Fruit fly (Drosophila melanogaster) whole organism, embryonic: Measurements from ENCODE around the gene CG3918.
A peak's percentile ranks its signal among the peaks of the same experiment; 100 is the strongest.

Experiments
- Awh ChIP-seq: fragments of 200-800 bp; sonication (Bioruptor generic); IDR thresholded peaks from 2 replicates; pipeline ENCODE4, ENCODE4 v1.3.6; 2022; ENCODE audit warnings: missing biosample characterization, missing genetic modification characterization
- CG1024 ChIP-seq: fragments of 200-800 bp; sonication (Bioruptor generic); IDR thresholded peaks from 2 replicates; pipeline ENCODE4 v1.3.6; 2022; ENCODE audit warnings: missing biosample characterization, missing genetic modification characterization
- CG10321 ChIP-seq: fragments of 200-800 bp; sonication (Bioruptor generic); IDR thresholded peaks from 2 replicates; pipeline ENCODE4 v1.3.6; 2022; ENCODE audit warnings: missing biosample characterization, missing genetic modification characterization
- CG10565 ChIP-seq: fragments of 200-800 bp; sonication (Bioruptor generic); optimal IDR thresholded peaks from 3 replicates; lab custom pipeline; 2016; ENCODE audit warnings: missing biosample characterization, mild to moderate bottlenecking, missing genetic modification characterization
- CG10654 ChIP-seq: fragments of 200-800 bp; sonication (Bioruptor generic); optimal IDR thresholded peaks from 2 replicates; lab custom pipeline; 2016; ENCODE audit warnings: missing biosample characterization, missing genetic modification characterization
- CG13123 ChIP-seq: fragments of 200-800 bp; sonication (Bioruptor generic); optimal IDR thresholded peaks from 2 replicates; lab custom pipeline; 2016; ENCODE audit warnings: missing biosample characterization, missing genetic modification characterization
- CG14014 ChIP-seq: fragments of 200-800 bp; sonication (Bioruptor generic); IDR thresholded peaks from 2 replicates; pipeline ENCODE4 v1.3.6; 2022; ENCODE audit warnings: missing biosample characterization, missing genetic modification characterization
- CG15601 ChIP-seq: fragments of 200-800 bp; sonication (Bioruptor generic); optimal IDR thresholded peaks from 3 replicates; lab custom pipeline; 2019; ENCODE audit warnings: missing biosample characterization, mild to moderate bottlenecking, missing genetic modification characterization, moderate library complexity
- CG2202 ChIP-seq: fragments of 200-800 bp; sonication (Bioruptor generic); optimal IDR thresholded peaks from 2 replicates; lab custom pipeline; 2018; ENCODE audit warnings: missing biosample characterization, mild to moderate bottlenecking, missing genetic modification characterization
- CG31388 ChIP-seq: fragments of 200-800 bp; sonication (Bioruptor generic); optimal IDR thresholded peaks from 2 replicates; lab custom pipeline; 2016; ENCODE audit warnings: missing biosample characterization, missing genetic modification characterization
- CG4282 ChIP-seq: fragments of 200-800 bp; sonication (Bioruptor generic); optimal IDR thresholded peaks from 2 replicates; lab custom pipeline; 2016; ENCODE audit warnings: missing biosample characterization, missing genetic modification characterization
- CG4360 ChIP-seq: fragments of 200-800 bp; sonication (Bioruptor generic); IDR thresholded peaks from 2 replicates; pipeline ENCODE4 v1.3.6; 2022; ENCODE audit warnings: missing biosample characterization, missing genetic modification characterization
- CG4404 ChIP-seq: fragments of 200-800 bp; sonication (Bioruptor generic); IDR thresholded peaks from 2 replicates; pipeline ENCODE4 v1.3.6; 2022; ENCODE audit warnings: missing biosample characterization, missing genetic modification characterization
- CG4820 ChIP-seq: fragments of 200-800 bp; sonication (Bioruptor generic); optimal IDR thresholded peaks from 3 replicates; lab custom pipeline; 2016; ENCODE audit warnings: missing biosample characterization, missing genetic modification characterization
- CG5245 ChIP-seq: fragments of 200-800 bp; sonication (Bioruptor generic); optimal IDR thresholded peaks from 3 replicates; lab custom pipeline; 2016; ENCODE audit warnings: missing biosample characterization, missing genetic modification characterization
- CG5953 ChIP-seq: fragments of 200-800 bp; sonication (Bioruptor generic); IDR thresholded peaks from 2 replicates; pipeline ENCODE4 v1.3.6; 2022; ENCODE audit warnings: missing biosample characterization, missing genetic modification characterization
- CG7372 ChIP-seq: fragments of 200-800 bp; sonication (Bioruptor generic); IDR thresholded peaks from 2 replicates; pipeline ENCODE4 v1.3.6; 2022; ENCODE audit warnings: missing biosample characterization, missing genetic modification characterization
- CG8924 ChIP-seq: fragments of 200-800 bp; optimal IDR thresholded peaks from 3 replicates; lab custom pipeline; 2019; ENCODE audit warnings: missing biosample characterization, mild to moderate bottlenecking, missing genetic modification characterization, moderate library complexity
- CTCF ChIP-seq: fragments of 200-800 bp; sonication (Bioruptor generic); optimal IDR thresholded peaks from 2 replicates; lab custom pipeline; 2017; ENCODE audit warnings: missing biosample characterization, mild to moderate bottlenecking, missing genetic modification characterization, moderate library complexity
- CoRest ChIP-seq: fragments of 200-800 bp; sonication (Bioruptor generic); optimal IDR thresholded peaks from 3 replicates; lab custom pipeline; 2018; ENCODE audit warnings: missing biosample characterization, mild to moderate bottlenecking, missing genetic modification characterization, moderate library complexity
- E2f2 ChIP-seq: fragments of 200-800 bp; sonication (Bioruptor generic); IDR thresholded peaks from 2 replicates; pipeline ENCODE4 v1.3.6; 2022; ENCODE audit warnings: missing biosample characterization, missing genetic modification characterization
- Fer3 ChIP-seq: fragments of 200-800 bp; sonication (Bioruptor generic); optimal IDR thresholded peaks from 2 replicates; lab custom pipeline; 2018; ENCODE audit warnings: missing biosample characterization, mild to moderate bottlenecking, missing genetic modification characterization, moderate library complexity
- Hsf ChIP-seq: fragments of 200-800 bp; sonication (Bioruptor generic); optimal IDR thresholded peaks from 3 replicates; lab custom pipeline; 2016; ENCODE audit warnings: missing biosample characterization, missing genetic modification characterization
- Kr ChIP-seq: fragments of 200-800 bp; sonication (Bioruptor generic); optimal IDR thresholded peaks from 2 replicates; lab custom pipeline; 2017; ENCODE audit warnings: missing biosample characterization, mild to moderate bottlenecking, missing genetic modification characterization
- Lpt ChIP-seq: fragments of >200 bp; optimal IDR thresholded peaks from 2 replicates; lab custom pipeline; 2018; ENCODE audit warnings: missing biosample characterization, missing genetic modification characterization
- MBD-R2 ChIP-seq: fragments of 200-800 bp; sonication (Bioruptor generic); IDR thresholded peaks from 2 replicates; pipeline ENCODE4 v1.3.6; 2022; ENCODE audit warnings: missing biosample characterization, missing genetic modification characterization
- MESR4 ChIP-seq: fragments of 200-800 bp; sonication (Bioruptor generic); optimal IDR thresholded peaks from 2 replicates; lab custom pipeline; 2018; ENCODE audit warnings: missing biosample characterization, mild to moderate bottlenecking, missing genetic modification characterization, moderate library complexity
- Mes4 ChIP-seq: fragments of 200-800 bp; sonication (Bioruptor generic); optimal IDR thresholded peaks from 2 replicates; lab custom pipeline; 2016; ENCODE audit warnings: missing biosample characterization, missing genetic modification characterization
- Myb ChIP-seq: fragments of 200-800 bp; sonication (Bioruptor generic); optimal IDR thresholded peaks from 2 replicates; lab custom pipeline; 2016; ENCODE audit warnings: missing biosample characterization, missing genetic modification characterization
- NC2α ChIP-seq: fragments of 200-800 bp; sonication (Bioruptor generic); optimal IDR thresholded peaks from 2 replicates; lab custom pipeline; 2016; ENCODE audit warnings: missing biosample characterization, missing genetic modification characterization
- NC2β ChIP-seq: fragments of 200-800 bp; sonication (Bioruptor generic); optimal IDR thresholded peaks from 2 replicates; lab custom pipeline; 2016; ENCODE audit warnings: missing biosample characterization, missing genetic modification characterization
- Oli ChIP-seq: fragments of 200-800 bp; sonication (Bioruptor generic); optimal IDR thresholded peaks from 2 replicates; lab custom pipeline; 2018; ENCODE audit warnings: missing biosample characterization, mild to moderate bottlenecking, missing genetic modification characterization, moderate library complexity
- Ravus ChIP-seq: fragments of 200-800 bp; sonication (Bioruptor generic); IDR thresholded peaks from 2 replicates; pipeline ENCODE4 v1.3.6; 2022; ENCODE audit warnings: missing biosample characterization, missing genetic modification characterization
- TFAM ChIP-seq: fragments of 200-800 bp; sonication (Bioruptor generic); optimal IDR thresholded peaks from 2 replicates; lab custom pipeline; 2017; ENCODE audit warnings: missing biosample characterization, missing genetic modification characterization, inconsistent platforms
- Taf1 ChIP-seq: fragments of 200-800 bp; sonication (Bioruptor generic); IDR thresholded peaks from 2 replicates; pipeline ENCODE4 v1.3.6; 2022; ENCODE audit warnings: missing biosample characterization, missing genetic modification characterization
- al ChIP-seq: fragments of 200-800 bp; sonication (Bioruptor generic); IDR thresholded peaks from 2 replicates; pipeline ENCODE4 v1.3.6; 2022; ENCODE audit warnings: missing biosample characterization, missing genetic modification characterization
- ase ChIP-seq: fragments of 200-800 bp; sonication (Bioruptor generic); IDR thresholded peaks from 3 replicates; pipeline ENCODE4 v1.3.6; 2022; ENCODE audit warnings: missing biosample characterization, missing genetic modification characterization
- cas ChIP-seq: fragments of 200-800 bp; sonication (Bioruptor generic); IDR thresholded peaks from 2 replicates; pipeline ENCODE4 v1.3.6; 2022; ENCODE audit warnings: missing biosample characterization, missing genetic modification characterization
- caup ChIP-seq: fragments of 200-800 bp; sonication (Bioruptor generic); optimal IDR thresholded peaks from 3 replicates; lab custom pipeline; 2017; ENCODE audit warnings: missing biosample characterization, mild to moderate bottlenecking, missing genetic modification characterization, moderate library complexity; ENCODE audit not compliant: severe bottlenecking
- chm ChIP-seq: fragments of 200-800 bp; sonication (Bioruptor generic); IDR thresholded peaks from 2 replicates; pipeline ENCODE4 v1.3.6; 2022; ENCODE audit warnings: missing biosample characterization, missing genetic modification characterization
- dmrt11E ChIP-seq: fragments of 200-800 bp; sonication (Bioruptor generic); optimal IDR thresholded peaks from 3 replicates; lab custom pipeline; 2018; ENCODE audit warnings: missing biosample characterization, mild to moderate bottlenecking, missing genetic modification characterization, moderate library complexity
- eve ChIP-seq, 2 experiments: fragments of >200 bp; optimal IDR thresholded peaks; 2 replicates each; lab custom pipeline; 2017; ENCODE audit warnings: missing biosample characterization in 2 of 2, missing genetic modification characterization in 2 of 2
- fd64A ChIP-seq: fragments of 200-800 bp; sonication (Bioruptor generic); optimal IDR thresholded peaks from 3 replicates; lab custom pipeline; 2018; ENCODE audit warnings: missing biosample characterization, mild to moderate bottlenecking, missing genetic modification characterization
- ham ChIP-seq: fragments of 200-800 bp; sonication (Bioruptor generic); IDR thresholded peaks from 2 replicates; pipeline ENCODE4 v1.3.6; 2022; ENCODE audit warnings: missing biosample characterization, missing genetic modification characterization
- hb ChIP-seq: fragments of 200-800 bp; sonication (Bioruptor generic); IDR thresholded peaks from 3 replicates; pipeline ENCODE4 v1.3.6; 2022; ENCODE audit warnings: missing biosample characterization, missing genetic modification characterization; ENCODE audit not compliant: partially characterized antibody
- hth ChIP-seq: fragments of >200 bp; optimal IDR thresholded peaks from 2 replicates; lab custom pipeline; 2017; ENCODE audit warnings: inconsistent platforms
- jigr1 ChIP-seq: fragments of 200-800 bp; sonication (Bioruptor generic); IDR thresholded peaks from 3 replicates; pipeline ENCODE4 v1.3.6; 2022; ENCODE audit warnings: missing biosample characterization, missing genetic modification characterization
- pho ChIP-seq: fragments of 200-800 bp; sonication (Bioruptor generic); optimal IDR thresholded peaks from 2 replicates; lab custom pipeline; 2016; ENCODE audit warnings: missing biosample characterization, missing genetic modification characterization
- trh ChIP-seq: fragments of 200-800 bp; sonication (Bioruptor generic); optimal IDR thresholded peaks from 2 replicates; lab custom pipeline; 2016; ENCODE audit warnings: missing biosample characterization, missing genetic modification characterization
- tx ChIP-seq: fragments of 200-800 bp; sonication (Bioruptor generic); optimal IDR thresholded peaks from 2 replicates; lab custom pipeline; 2016; ENCODE audit warnings: missing biosample characterization, missing genetic modification characterization
- vfl ChIP-seq: fragments of 200-800 bp; sonication (Bioruptor generic); optimal IDR thresholded peaks from 2 replicates; lab custom pipeline; 2016; ENCODE audit warnings: missing biosample characterization, missing genetic modification characterization
- wdn ChIP-seq: fragments of 200-800 bp; sonication (Bioruptor generic); IDR thresholded peaks from 2 replicates; pipeline ENCODE4 v1.3.6; 2022; ENCODE audit warnings: missing biosample characterization, missing genetic modification characterization
- yki ChIP-seq: fragments of >200 bp; optimal IDR thresholded peaks from 3 replicates; lab custom pipeline; 2018

The CG3918 gene

dm6 chrX:6549428-6550117 is 25.3 kb downstream of the CG3918 start (continued):
- TF ChIP-seq CG4820 (peak; percentile 96), CG1024 (peak; percentile 87), tx (GFP tag; lab: Kevin White, UChicago) (peak; percentile 93), CG14014 (peak; percentile 98), Mes4 (GFP tag; lab: Kevin White, UChicago) (peak; percentile 89), Taf1 (GFP tag; lab: Robert Waterston, UW) (peak; percentile 95), CG10565 (peak; percentile 84), dmrt11E (tag; lab: Kevin White, UChicago) (peak; percentile 88), ham (GFP tag; lab: Robert Waterston, UW) (peak; percentile 89), trh (GFP tag; lab: Kevin White, UChicago) (peak; percentile 79), wdn (GFP tag; lab: Robert Waterston, UW) (peak; percentile 94), Myb (GFP tag; lab: Kevin White, UChicago) (peak; percentile 87), hb (GFP tag; lab: Robert Waterston, UW) (no peak), vfl (peak; percentile 86), CG8924 (tag; lab: Kevin White, UChicago) (peak; percentile 94), CG7372 (GFP tag; lab: Robert Waterston, UW) (peak; percentile 96), eve (GFP tag; optimal IDR thresholded peaks at IDR 0.05; lab: Kevin White, UChicago) (peak in 1 of 2 experiments; percentile 95), caup (GFP tag; lab: Kevin White, UChicago) (peak; percentile 97), Lpt (GFP tag; lab: Kevin White, UChicago) (no peak), Ravus (GFP tag; lab: Robert Waterston, UW) (peak; percentile 89), Oli (tag; lab: Kevin White, UChicago) (peak; percentile 93), yki (lab: Kevin White, UChicago) (no peak), CG13123 (GFP tag; lab: Kevin White, UChicago) (peak; percentile 80), CG2202 (peak; percentile 82), CG4282 (GFP tag; lab: Kevin White, UChicago) (peak; percentile 85), NC2β (peak; percentile 94), MESR4 (GFP tag; lab: Kevin White, UChicago) (peak; percentile 54), pho (GFP tag; lab: Kevin White, UChicago) (peak; percentile 93), CG10654 (GFP tag; lab: Kevin White, UChicago) (peak; percentile 96), hth (lab: Kevin White, UChicago) (no peak), Fer3 (peak; percentile 97), jigr1 (GFP tag; lab: Robert Waterston, UW) (peak; percentile 81; the same call in 2 of the 3 replicates), CG31388 (GFP tag; lab: Kevin White, UChicago) (peak; percentile 91), al (GFP tag; lab: Robert Waterston, UW) (peak; percentile 95), fd64A (GFP tag; lab: Kevin White, UChicago) (peak; percentile 86), Hsf (GFP tag; lab: Kevin White, UChicago) (peak; percentile 95), TFAM (GFP tag; lab: Kevin White, UChicago) (peak; percentile 74), CG10321 (GFP tag; lab: Robert Waterston, UW) (peak; percentile 63; the same call in 1 of the 2 replicates), CTCF (no peak), CG15601 (tag; lab: Kevin White, UChicago) (peak; percentile 80), E2f2 (peak; percentile 78), CG5245 (GFP tag; lab: Kevin White, UChicago) (peak; percentile 97), CoRest (tag; lab: Kevin White, UChicago) (peak; percentile 94), NC2α (GFP tag; lab: Kevin White, UChicago) (peak; percentile 90), Kr (GFP tag; lab: Kevin White, UChicago) (no peak), CG4404 (GFP tag; lab: Robert Waterston, UW) (peak; percentile 97), cas (GFP tag; lab: Robert Waterston, UW) (peak; percentile 93), CG4360 (GFP tag; lab: Robert Waterston, UW) (peak; percentile 76), MBD-R2 (peak; percentile 95), CG5953 (peak; percentile 85), ase (GFP tag; lab: Robert Waterston, UW) (peak; percentile 95), chm (peak; percentile 94), Awh (peak; percentile 94)
